Worm (Caenorhabditis elegans): ENCODE results near the gene far-2.

far-2 gene

DNA sequence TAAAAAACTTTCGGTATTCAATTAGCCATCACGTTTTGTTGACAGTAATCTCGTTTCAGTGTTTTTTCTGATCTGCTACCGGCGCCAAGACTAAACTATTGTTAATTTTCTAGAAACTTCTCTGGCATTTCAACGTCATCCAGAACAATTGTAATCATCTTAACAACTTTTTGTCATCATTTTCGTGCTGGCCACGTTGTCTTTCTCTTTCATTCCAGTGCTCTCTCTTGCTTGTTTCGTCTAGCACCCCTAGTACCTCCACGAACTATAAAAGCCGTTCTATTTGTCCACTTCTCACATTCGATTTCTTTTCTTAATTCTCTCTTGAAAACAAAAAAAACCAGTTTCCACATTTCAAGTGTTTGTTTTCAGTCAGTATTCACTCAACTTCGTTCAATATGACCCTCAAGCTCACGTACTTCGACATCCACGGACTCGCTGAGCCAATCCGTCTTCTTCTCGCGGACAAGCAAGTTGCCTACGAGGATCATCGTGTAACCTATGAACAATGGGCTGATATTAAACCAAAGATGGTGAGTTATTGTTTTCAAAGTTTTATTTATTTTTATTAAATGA lies 22.6 kb upstream of the far-2 start, which contains the start of gene gst-1:
Gene gst-1 (plus strand): TSS at position 373 of the 576 bp plus-strand sequence.
- peak; percentile 16 for TF ChIP-seq fos-1 (tag; optimal IDR thresholded peaks at IDR 0.05)
- TF ChIP-seq nhr-11 (tag; optimal IDR thresholded peaks at IDR 0.05): no peak
- TF ChIP-seq sma-9 (GFP tag; optimal IDR thresholded peaks at IDR 0.05): peak; percentile 62
- TF ChIP-seq sma-9 (tag; optimal IDR thresholded peaks at IDR 0.05): no peak
- TF ChIP-seq skn-1 (tag; optimal IDR thresholded peaks at IDR 0.05): peak; percentile 97
- no peak for TF ChIP-seq sma-3 (GFP tag; optimal IDR thresholded peaks at IDR 0.05)
- TF ChIP-seq lin-39 (tag; optimal IDR thresholded peaks at IDR 0.05): no peak
- no peak for TF ChIP-seq elt-1 (tag; optimal IDR thresholded peaks at IDR 0.05)
- peak in 1 of 2 experiments; percentile 40 for TF ChIP-seq lsy-2 (tag; optimal IDR thresholded peaks at IDR 0.05)
- TF ChIP-seq mab-5 (tag; optimal IDR thresholded peaks at IDR 0.05): no peak
- TF ChIP-seq ztf-1 (GFP tag; conservative IDR thresholded peaks at IDR 0.05): no peak
- TF ChIP-seq C34F6.9 (tag; optimal IDR thresholded peaks at IDR 0.05): peak; percentile 41
- no peak for TF ChIP-seq alr-1 (tag; optimal IDR thresholded peaks at IDR 0.05)
- TF ChIP-seq ama-1 (optimal IDR thresholded peaks at IDR 0.05): peak; percentile 80
- TF ChIP-seq crh-2 (tag; optimal IDR thresholded peaks at IDR 0.05): peak; percentile 84

DNA sequence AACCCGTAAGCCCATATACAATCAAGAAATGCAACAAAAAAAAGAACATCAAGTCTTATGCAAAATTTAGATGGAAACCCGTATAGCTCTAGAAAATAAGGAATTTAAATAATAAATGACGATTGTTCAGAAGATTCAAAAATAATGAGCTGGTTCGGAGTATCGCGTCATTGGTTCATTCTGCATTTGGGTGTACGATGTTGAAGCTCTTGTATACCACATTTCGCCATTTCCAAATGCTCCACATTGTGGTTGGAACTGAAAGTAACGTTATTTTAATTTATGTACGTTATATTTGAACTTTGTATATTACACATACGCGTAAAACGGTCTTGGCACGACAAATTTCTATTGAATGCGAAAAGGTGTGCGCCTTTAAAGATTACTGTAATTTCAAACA lies 21.4 kb upstream of the far-2 start:
- TF ChIP-seq crh-2 (tag; optimal IDR thresholded peaks at IDR 0.05): peak; percentile 21
- peak in 1 of 2 experiments; percentile 35 for TF ChIP-seq lsy-2 (tag; optimal IDR thresholded peaks at IDR 0.05)
- no peak for TF ChIP-seq skn-1 (tag; optimal IDR thresholded peaks at IDR 0.05)
- TF ChIP-seq sem-4 (tag; optimal IDR thresholded peaks at IDR 0.05): no peak

DNA sequence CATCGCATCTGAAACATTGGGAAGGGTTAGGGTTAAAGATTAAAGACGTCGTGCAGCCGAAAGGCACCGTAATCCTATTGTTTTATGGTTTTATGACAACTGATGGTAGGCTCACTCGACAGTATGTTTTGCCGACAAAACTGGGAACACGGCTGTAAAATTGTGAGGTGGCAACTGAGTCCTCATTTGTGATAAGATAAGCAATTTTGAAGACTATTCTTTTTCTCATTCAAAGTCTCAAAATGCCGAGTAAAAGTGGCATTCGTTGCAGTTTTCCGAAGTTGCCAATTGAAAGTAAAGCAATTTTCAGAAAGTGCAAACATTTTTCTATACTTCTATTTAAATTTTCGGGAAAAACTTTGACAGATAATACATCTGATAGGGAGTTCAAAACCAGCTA lies 11.9 kb upstream of the far-2 start:
- TF ChIP-seq lin-11 (tag; optimal IDR thresholded peaks at IDR 0.05) (no peak), elt-3 (tag; optimal IDR thresholded peaks at IDR 0.05) (no peak), gmeb-1 (tag; optimal IDR thresholded peaks at IDR 0.05) (no peak), nhr-129 (tag; optimal IDR thresholded peaks at IDR 0.05) (no peak), ama-1 (optimal IDR thresholded peaks at IDR 0.05) (no peak), F13H6.1 (tag; optimal IDR thresholded peaks at IDR 0.05) (no peak)

DNA sequence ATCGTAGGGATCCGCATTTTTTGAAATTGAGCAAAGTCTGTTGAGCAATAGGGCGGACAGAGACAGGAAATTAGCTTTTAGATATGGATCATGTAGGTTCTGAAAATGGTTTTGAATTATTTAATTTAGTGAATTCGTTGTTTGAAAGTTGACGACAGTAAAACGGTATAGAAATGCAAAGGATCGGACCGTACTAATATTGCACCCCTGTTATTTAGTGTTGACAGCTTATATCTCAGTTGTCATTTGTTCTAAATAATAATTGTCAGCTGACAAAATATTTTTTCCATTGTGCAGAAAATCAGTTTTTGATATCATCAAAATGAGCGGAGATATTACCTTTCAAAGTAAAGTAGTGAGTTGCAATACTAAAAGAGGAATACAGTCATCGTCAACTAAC lies 10.3 kb upstream of the far-2 start, which contains the start of gene lin-12:
Gene lin-12 (minus strand): TSS at position 101 of the 400 bp plus-strand sequence.
- TF ChIP-seq zag-1 (tag; optimal IDR thresholded peaks at IDR 0.05) (no peak), unc-55 (GFP tag; optimal IDR thresholded peaks at IDR 0.05) (no peak), lin-13 (GFP tag; optimal IDR thresholded peaks at IDR 0.05) (no peak), nhr-237 (tag; optimal IDR thresholded peaks at IDR 0.05) (no peak), nhr-129 (tag; optimal IDR thresholded peaks at IDR 0.05) (no peak), mdl-1 (tag; optimal IDR thresholded peaks at IDR 0.05) (no peak), nhr-21 (tag; optimal IDR thresholded peaks at IDR 0.05) (no peak), lin-11 (tag; optimal IDR thresholded peaks at IDR 0.05) (no peak), gmeb-1 (tag; optimal IDR thresholded peaks at IDR 0.05) (no peak), Y55F3AM.14 (GFP tag; optimal IDR thresholded peaks at IDR 0.05) (no peak), dmd-4 (tag; optimal IDR thresholded peaks at IDR 0.05) (no peak)

DNA sequence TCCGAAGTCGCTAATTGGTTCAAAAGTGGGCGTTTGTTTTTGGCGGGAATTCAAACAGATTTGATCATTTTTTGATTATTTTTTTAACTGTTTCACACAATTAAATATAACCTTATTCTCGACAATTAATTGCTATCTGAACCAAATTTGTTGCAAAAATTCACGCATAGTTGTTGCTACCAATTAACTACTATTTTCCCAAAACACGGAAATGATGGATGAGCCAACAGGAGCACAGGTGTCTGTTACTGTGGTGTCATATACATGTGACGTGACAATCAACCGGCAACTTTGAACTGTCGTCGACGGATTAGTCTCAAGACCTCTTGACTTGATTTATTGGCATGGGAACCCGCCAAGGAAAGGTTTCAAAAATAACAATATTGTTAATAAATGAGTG lies 8.9 kb upstream of the far-2 start:
- TF ChIP-seq ZK546.5 (tag; optimal IDR thresholded peaks at IDR 0.05) (no peak), ceh-82 (tag; optimal IDR thresholded peaks at IDR 0.05) (no peak), ceh-16 (tag; optimal IDR thresholded peaks at IDR 0.05) (no peak), mdl-1 (tag; optimal IDR thresholded peaks at IDR 0.05) (no peak)

DNA sequence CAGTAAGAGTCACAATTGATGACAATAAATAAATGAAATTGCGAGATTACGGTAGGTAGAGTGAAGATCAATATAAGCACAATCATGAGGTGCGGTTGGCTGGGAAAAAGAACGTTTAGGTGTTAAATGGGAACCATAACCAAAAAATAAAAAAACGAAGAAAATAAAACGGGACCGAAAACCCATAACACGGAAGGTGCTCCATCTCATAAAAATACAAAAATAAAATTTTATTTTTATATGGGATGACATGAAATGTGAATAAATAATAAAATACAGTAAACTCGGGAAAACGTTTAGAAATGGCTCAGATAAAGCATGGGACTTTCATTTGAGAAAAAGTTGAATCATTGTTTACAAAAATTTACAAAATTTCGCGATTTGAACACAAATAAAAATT lies 6.1 kb upstream of the far-2 start, which contains the start of gene F02A9.7:
Gene F02A9.7 (minus strand): TSS at position 101 of the 400 bp plus-strand sequence.
- TF ChIP-seq sem-4 (tag; optimal IDR thresholded peaks at IDR 0.05) (no peak), skn-1 (tag; optimal IDR thresholded peaks at IDR 0.05) (no peak), egl-27 (tag; optimal IDR thresholded peaks at IDR 0.05) (no peak), sma-3 (GFP tag; optimal IDR thresholded peaks at IDR 0.05) (no peak), lin-39 (tag; optimal IDR thresholded peaks at IDR 0.05) (no peak), ztf-4 (tag; optimal IDR thresholded peaks at IDR 0.05) (no peak), unc-39 (tag; optimal IDR thresholded peaks at IDR 0.05) (no peak), lin-11 (tag; optimal IDR thresholded peaks at IDR 0.05) (no peak), F13H6.1 (tag; optimal IDR thresholded peaks at IDR 0.05) (no peak), nhr-12 (tag; optimal IDR thresholded peaks at IDR 0.05) (no peak), zag-1 (tag; optimal IDR thresholded peaks at IDR 0.05) (no peak), nhr-23 (tag; optimal IDR thresholded peaks at IDR 0.05) (no peak), lsy-2 (tag; optimal IDR thresholded peaks at IDR 0.05) (no peak), elt-3 (tag; optimal IDR thresholded peaks at IDR 0.05) (no peak), R02D3.7 (tag; optimal IDR thresholded peaks at IDR 0.05) (no peak), nhr-6 (tag; optimal IDR thresholded peaks at IDR 0.05) (no peak), nhr-129 (tag; optimal IDR thresholded peaks at IDR 0.05) (no peak), lin-13 (GFP tag; optimal IDR thresholded peaks at IDR 0.05) (no peak), Y55F3AM.14 (GFP tag; optimal IDR thresholded peaks at IDR 0.05) (no peak)

Measured in whole organism, L2 larva.